Fruit fly (Drosophila melanogaster) whole organism, larva: ENCODE data around the gene Arl1.

Experiments used
- noc ChIP-seq: fragments of 200-800 bp; sonication (Bioruptor generic); optimal IDR thresholded peaks from 3 replicates; lab custom pipeline; 2019; ENCODE audit warnings: missing biosample characterization, mild to moderate bottlenecking, missing genetic modification characterization, moderate library complexity

Arl1 gene

DNA sequence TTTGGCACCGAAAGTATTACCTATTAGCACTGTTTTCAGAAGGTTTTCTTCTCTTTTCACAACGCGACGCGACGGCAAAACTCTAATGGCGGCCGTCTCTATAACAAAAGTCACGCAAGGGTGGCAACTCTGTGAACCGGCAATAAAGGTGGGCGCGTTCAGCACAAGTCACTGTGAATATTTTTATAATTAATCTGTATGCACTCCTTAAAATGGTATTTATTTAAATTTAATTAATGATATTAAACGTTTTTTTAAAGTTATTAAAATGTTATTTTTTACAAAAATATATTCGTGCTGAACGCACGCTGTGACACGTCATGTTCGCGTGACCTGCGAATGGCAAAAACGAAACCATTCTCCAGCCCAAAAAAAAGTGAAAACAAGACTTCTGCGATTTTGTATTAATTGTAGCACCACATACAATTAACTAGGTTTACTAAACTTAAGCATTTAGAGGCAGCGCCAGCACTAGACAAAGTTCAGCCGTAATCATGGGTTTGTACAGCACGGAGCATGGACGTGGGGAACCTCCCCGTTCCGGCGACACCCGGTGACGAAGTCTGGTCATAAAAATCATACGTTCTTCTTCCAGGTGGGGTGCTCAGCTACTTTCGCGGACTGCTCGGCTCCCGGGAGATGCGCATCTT lies at the start of gene Arl1, which contains the start of gene brm:
Arl1 (plus strand) TSS at position 353 of the 650 bp plus-strand sequence.
brm (minus strand) TSS at position 87 of the 650 bp plus-strand sequence.
- TF ChIP-seq noc (tag; lab: Kevin White, UChicago), result peak; percentile 98

DNA sequence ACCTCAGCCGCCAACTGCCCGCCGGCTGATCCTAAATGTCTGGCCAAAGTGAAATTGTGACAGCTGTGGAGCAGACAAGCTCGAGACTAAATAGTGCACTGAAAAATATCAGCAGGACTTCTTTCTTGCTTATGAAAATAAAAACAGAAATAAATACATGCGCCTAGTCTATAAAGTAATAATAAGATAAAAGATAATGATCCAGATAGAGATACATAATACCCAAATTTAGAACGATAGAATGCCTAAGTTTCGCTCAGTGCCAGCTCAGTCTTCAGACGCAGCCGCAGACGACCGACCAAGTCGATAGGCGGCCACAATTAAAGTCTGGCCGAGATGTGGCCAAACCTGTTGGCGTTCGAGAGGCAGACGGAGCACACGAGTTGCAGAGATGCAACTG lies 42.1 kb upstream of the Arl1 start:
- no peak for TF ChIP-seq noc (tag; lab: Kevin White, UChicago)

DNA sequence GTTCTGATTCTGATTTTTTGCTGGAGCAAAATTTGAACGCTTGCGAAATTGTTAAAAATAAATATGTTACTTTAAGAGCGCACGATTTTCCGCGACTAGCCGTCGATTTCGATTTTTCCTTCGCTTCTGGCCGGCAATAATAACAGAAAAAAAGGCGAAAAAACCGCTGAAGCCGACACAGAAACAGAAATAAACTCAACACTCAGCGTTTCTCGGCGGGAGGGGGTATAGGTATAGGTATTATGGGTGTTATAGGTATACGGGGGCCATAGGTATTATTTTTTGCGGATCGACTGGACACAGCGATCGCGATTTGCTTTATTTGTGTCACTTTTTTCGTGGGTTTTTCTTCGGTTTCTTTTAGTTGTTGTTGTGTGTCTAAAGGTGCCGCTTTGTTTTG lies 30.6 kb upstream of the Arl1 start:
- TF ChIP-seq noc (tag; lab: Kevin White, UChicago), result no peak

DNA sequence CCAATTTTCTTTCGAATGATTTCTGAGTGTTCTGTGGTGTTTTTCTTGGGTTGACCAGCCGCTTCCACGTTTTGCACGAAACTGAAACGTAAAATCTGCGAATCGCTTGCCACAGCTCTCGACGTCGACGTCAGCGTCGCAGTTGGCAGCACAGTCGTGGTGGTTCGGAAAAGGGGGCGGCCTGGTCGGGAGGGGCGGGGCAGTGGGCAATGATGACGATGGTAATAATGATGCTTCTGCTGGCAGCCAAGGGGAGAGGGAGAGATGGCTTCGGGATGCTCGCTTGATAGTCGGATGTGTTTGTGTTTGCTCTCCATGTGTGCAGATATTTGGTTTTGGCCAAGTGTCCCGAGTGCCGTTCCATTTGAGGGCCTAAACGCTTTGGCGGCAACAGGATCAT lies 30.0 kb upstream of the Arl1 start:
- TF ChIP-seq noc (tag; lab: Kevin White, UChicago), result no peak

DNA sequence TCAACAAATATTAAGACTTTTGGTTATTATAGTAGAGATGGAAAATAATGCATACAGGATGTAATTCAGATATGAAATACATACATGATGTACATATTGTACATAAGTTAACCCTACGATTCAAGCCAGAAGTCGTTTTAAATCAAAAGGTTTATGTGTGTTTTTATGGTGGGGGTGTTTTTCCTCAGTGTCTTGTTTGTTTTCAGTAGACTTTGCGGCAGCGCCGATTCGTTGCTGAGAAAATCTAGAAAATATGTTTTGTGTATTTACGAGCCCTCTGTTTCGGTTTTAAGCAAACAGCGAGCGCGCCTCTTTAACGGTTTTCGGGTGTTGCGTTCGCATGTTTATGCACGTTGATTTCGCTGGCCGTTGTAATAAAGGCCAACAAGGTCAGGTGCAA lies 29.0 kb upstream of the Arl1 start:
- no peak for TF ChIP-seq noc (tag; lab: Kevin White, UChicago)

DNA sequence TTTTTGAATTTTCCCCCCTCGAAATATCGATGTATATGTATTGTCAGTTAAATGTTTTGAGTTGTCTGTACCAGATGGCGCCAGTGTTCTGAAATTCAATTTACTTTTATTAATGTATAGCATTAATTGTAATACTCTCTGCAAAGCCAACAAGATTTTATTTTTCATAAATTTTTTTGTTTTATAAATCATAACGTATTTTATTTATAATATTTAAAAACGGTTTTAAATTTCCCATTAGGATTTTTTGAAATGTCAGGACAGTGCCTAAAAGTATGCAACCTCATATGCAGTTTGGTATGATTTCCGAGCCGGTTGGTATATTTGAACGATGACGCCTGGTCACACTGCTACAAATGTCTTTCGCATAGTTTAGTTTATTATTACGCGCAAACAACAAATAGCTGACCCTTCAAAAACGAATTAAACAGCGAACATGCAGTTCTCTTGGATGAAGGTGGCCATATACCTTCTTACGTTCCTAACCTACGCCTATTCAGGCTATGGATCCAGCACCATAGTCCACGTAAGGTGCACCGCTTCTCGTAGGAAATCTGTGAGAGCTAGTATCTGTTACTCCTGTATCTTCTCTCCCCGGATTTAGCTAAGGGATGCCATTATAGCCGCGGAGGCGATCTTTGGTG lies 28.0 kb upstream of the Arl1 start, which contains the start of the genes Pka-C3 and GXIVsPLA2:
Pka-C3 (minus strand) TSS at position 14 of the 644 bp plus-strand sequence.
GXIVsPLA2 (plus strand) TSS at position 313 of the 644 bp plus-strand sequence.
- no peak for TF ChIP-seq noc (tag; lab: Kevin White, UChicago)

DNA sequence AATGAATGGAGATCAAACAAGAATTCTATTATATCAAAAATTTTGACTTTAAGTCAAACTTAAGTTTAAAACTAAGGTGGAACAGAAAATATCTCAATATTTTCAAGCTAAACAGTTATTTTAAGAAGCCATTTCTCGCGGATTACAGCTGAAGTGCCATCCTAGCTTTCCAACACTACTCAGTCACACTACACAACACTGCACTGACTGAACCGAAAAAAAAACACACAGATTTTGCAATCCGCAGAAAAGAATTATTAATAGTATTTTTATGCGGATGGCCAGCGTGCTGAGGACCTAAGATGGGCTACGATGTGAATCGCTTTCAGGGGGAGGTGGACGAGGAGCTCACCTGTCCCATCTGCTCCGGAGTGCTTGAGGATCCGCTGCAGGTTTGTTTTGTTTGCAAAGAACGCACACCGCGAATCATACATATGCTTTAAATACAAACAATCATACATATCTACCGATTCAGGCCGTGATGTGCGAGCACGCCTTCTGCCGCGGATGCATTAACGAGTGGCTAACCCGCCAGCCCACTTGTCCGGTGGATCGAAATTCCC lies 26.4 kb upstream of the Arl1 start, which contains the start of gene elgi:
elgi (plus strand) TSS at position 103 of the 563 bp plus-strand sequence.
- TF ChIP-seq noc (tag; lab: Kevin White, UChicago), result peak; percentile 59

DNA sequence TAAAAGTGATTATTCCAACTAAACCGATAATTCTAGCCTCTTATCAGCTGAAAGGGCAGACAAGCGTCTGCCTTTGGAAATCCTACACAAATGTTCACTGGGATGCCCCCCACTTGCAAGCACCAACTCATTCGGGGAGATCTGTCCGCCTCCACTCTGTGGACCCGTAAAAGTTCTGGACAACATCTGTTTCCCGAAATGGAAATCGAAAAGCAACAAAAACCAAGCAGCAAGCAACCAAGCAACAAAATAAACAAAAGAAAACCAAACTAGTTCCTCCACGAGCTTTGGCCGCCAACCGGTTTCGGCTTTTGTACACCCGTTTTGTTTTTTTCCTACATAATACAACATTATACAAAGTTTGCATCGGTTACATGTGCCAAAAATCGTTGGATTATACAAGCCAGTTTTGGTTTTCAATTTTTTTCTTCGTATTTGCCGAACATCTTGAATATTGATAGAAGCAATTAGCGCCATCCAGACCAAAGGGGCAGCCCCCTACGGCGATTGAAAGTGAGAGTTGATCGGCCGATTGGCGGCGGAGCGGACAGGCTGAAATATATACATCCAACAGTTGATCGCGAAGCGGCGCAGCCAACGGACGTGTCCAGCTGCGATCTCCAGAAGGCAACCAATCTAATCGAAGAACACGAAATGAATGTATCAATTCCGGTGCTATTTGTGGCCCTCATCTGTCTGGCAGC lies 24.2 kb upstream of the Arl1 start, which contains the start of gene CG17032:
CG17032 (plus strand) TSS at position 232 of the 704 bp plus-strand sequence.
- peak; percentile 65 for TF ChIP-seq noc (tag; lab: Kevin White, UChicago)

DNA sequence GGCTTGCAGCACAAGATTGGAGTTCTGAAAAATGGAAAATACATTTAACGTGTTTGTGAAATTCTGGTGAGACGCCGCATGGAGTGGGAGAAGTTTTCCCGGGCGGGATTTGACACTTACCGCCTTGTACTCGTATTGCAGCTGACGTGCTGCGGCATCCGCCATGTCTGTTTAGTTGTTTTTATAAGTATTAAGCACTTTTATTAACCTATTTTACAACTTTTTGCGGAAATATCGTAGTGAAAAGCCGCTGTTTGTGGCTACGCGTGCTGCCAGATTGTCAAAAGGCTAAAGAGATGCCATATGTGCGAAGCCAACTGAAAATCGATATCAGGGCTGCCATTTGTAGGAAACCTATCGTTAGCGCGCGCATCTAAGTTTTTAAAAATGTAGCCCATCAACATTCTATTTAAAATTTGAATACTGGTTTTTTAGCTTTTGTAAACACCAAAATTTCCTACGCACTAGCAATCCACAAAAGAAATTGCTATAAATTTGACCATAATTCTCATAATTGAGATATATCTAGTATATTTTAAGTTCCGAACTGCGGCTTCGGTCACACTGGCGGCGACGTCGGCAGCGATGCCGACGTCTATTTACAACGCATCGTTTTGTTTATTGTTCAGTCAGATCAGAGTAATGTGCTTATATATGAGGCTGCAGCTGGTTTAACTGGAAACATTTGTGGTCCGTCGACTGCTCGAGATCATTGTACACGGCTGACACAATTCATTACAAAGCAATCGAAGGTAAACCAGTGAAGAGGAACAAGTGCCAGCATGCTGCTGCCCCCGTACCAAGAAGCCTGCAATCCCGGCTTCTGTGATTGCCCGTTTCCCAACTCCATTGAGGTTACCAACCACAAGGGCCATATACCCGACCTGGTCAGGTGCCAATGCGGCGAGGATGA lies 15.1 kb upstream of the Arl1 start, which contains the start of the genes Brr2 and CG10516:
Brr2 (minus strand) TSS at position 285 of the 913 bp plus-strand sequence.
CG10516 (plus strand) TSS at position 617 of the 913 bp plus-strand sequence.
- no peak for TF ChIP-seq noc (tag; lab: Kevin White, UChicago)

DNA sequence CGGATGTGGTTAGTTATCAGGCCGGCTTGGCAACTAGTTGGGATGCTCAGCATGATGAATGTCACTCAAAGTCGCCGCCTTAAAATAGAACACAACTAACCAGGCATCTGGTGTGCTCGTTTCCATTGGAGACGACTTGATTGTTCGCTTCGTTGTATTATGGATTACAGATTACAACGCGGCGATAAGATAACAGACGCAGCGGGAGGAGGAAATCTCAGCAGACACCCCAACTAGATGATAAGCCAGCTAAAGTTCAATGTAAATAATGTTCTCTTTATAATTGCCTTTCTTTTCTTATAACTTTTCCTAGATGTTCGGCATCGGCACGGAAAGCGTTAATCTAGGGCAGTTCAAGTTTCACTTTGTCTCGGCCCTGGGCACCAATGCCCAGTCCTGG lies 14.2 kb upstream of the Arl1 start:
- TF ChIP-seq noc (tag; lab: Kevin White, UChicago), result no peak

DNA sequence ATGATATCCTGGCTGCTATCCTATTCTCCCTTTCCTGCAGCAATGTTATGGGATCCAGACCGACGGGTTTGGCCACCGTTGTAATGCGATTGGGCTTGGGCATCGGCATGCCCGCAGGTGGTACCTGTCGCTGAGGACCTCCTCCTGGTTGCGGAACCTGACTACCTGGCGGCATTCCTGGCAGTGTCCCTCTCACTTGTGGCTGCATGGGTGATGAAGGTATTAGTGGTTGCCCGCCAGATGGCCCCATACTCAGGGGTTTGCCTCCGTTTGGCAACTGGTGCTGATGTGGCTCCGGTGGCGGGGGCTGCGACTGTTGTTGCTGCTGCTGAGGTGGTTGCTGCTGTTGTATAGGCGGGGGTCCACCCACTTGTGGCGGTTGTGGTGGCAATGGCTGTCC lies 8.8 kb upstream of the Arl1 start:
- no peak for TF ChIP-seq noc (tag; lab: Kevin White, UChicago)

DNA sequence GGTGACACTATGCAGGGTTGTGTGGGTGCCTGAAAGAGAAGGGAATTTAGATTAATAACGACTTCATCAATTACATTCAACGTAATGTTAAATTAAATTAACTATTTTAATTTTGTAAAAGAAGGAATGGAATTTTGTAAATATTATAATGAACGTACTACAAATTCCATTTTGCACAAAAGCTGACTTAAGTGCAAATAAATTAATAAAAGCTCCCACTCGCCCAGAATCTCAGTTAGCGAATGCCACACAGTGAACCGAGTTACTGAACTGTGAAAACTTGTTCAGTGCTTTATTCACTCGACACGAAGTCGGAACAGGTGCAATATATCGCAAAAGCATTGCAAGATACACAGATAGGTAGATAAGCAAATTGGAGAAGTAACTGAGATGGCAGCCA lies 7.9 kb upstream of the Arl1 start, which contains the start of gene CG17026:
CG17026 (plus strand) TSS at position 301 of the 400 bp plus-strand sequence.
- no peak for TF ChIP-seq noc (tag; lab: Kevin White, UChicago)

DNA sequence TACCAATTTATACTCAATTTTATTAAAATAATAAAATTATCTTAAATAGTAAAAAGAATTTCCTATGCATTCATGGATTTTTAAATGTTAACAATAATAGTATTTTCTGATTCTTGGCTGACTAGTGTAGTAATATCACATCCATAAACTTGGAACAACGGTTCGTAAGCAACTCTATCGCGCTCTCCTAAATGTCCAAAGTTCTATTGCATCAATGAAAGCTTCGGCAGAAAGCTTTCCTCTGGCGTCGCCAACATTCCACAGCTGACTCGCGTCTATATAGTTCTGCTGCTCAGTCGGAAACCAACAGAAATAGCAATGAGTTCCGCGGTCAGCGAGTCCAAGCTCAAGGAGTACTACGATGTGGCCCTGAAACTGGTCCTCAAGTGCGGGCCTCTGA lies 6.2 kb upstream of the Arl1 start, which contains the start of gene CG17029:
CG17029 (plus strand) TSS at position 113 of the 400 bp plus-strand sequence.
- no peak for TF ChIP-seq noc (tag; lab: Kevin White, UChicago)

DNA sequence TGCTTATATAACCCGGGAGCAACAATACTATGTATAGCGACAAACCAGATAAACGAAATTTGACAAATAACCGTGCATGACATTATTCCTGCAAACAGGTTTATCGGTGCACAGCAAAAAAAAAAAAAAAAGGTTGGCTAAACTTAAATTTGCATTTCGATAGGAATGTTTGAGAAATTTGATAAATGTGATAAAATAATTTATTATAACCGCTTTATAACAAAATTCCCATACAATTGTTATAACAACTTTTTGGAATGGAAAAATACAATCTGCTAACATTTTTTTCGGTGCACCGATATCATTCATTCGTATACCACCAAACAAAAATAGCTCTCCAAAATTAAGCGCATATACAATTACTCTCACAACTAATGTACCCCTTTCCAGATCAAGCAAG lies 5.4 kb upstream of the Arl1 start:
- peak; percentile 20 for TF ChIP-seq noc (tag; lab: Kevin White, UChicago)
